Worm (Caenorhabditis elegans) whole organism, midembryonic: Measurements from ENCODE around the gene ZK616.3.

Source experiments
- klf-2 ChIP-seq: fragments of 200-800 bp; sonication (Bioruptor generic); conservative IDR thresholded peaks from 2 replicates; pipeline ENCODE4 v1.3.6; 2022; ENCODE audit warnings: missing genetic modification reagents, missing genetic modification characterization, missing compliant biosample characterization
- ztf-23 ChIP-seq: fragments of 200-800 bp; sonication (Bioruptor generic); IDR thresholded peaks from 2 replicates; pipeline ENCODE4 v1.3.6; 2022; ENCODE audit warnings: missing genetic modification reagents, missing genetic modification characterization, missing compliant biosample characterization
- ztf-29 ChIP-seq: fragments of 200-800 bp; sonication (Bioruptor generic); IDR thresholded peaks from 2 replicates; pipeline ENCODE4 v1.3.6; 2022; ENCODE audit warnings: missing genetic modification reagents, missing genetic modification characterization, missing compliant biosample characterization

DNA sequence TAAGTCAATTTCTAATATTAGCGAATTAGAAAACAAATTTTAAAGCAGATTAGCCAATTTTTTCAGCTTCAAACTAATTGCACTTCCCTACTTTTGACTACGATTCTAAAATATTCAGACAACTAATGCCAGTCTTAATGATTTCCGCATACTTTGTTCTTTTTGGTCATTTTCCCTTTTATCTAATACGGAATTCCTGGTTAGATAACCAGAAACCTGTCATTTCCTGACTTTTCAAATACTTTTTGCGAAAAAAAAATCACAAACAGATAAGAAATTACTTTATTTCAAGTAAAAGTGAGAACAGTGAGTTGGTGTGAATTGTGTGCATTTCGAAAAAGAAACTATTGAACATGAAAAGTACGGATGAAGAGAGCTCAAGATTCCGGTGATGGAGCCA is 16.7 kb upstream of the ZK616.3 start:
- TF ChIP-seq klf-2 (GFP tag; lab: Robert Waterston, UW), result no peak
- no peak for TF ChIP-seq ztf-23 (GFP tag; lab: Robert Waterston, UW)
- no peak for TF ChIP-seq ztf-29
